Worm (Caenorhabditis elegans) whole organism, L4 larva: Measurements from ENCODE around the gene F20E11.18.
"Not testable (repeated sequence)": the region's sequence is repeated elsewhere in the genome, so short reads cannot be mapped to it uniquely, and the experiment has no call there.

Source experiments
- D1046.2 ChIP-seq: fragments of 200-800 bp; sonication (Bioruptor generic); IDR thresholded peaks from 2 replicates; pipeline ENCODE4 v1.3.6; 2022; ENCODE audit warnings: missing genetic modification characterization, missing compliant biosample characterization
- F26F4.8 ChIP-seq: fragments of 200-800 bp; sonication (Bioruptor generic); conservative IDR thresholded peaks from 2 replicates; pipeline ENCODE4 v1.3.6; 2022; ENCODE audit warnings: missing genetic modification characterization, missing compliant biosample characterization
- T26A8.4 ChIP-seq: fragments of 200-800 bp; sonication (Bioruptor generic); IDR thresholded peaks from 2 replicates; pipeline ENCODE4 v1.3.6; 2022; ENCODE audit warnings: missing genetic modification characterization, missing compliant biosample characterization
- Y105C5A.15 ChIP-seq: fragments of 200-800 bp; sonication (Bioruptor generic); IDR thresholded peaks from 2 replicates; pipeline ENCODE4 v1.3.6; 2022; ENCODE audit warnings: missing genetic modification characterization, missing compliant biosample characterization
- Y48G9A.11 ChIP-seq: fragments of 200-800 bp; sonication (Bioruptor generic); IDR thresholded peaks from 2 replicates; pipeline ENCODE4 v1.3.6; 2022; ENCODE audit warnings: missing genetic modification reagents, missing genetic modification characterization, missing compliant biosample characterization
- Y75B8A.6 ChIP-seq: fragments of 200-800 bp; sonication (Bioruptor generic); IDR thresholded peaks from 2 replicates; pipeline ENCODE4 v1.3.6; 2022; ENCODE audit warnings: missing genetic modification reagents, missing genetic modification characterization, missing compliant biosample characterization
- aha-1 ChIP-seq: fragments of 150-350 bp; peaks from one replicate; lab custom pipeline; 2014; ENCODE audit warnings: missing biosample characterization, missing genetic modification characterization
- ama-1 ChIP-seq: fragments of 150-350 bp; optimal IDR thresholded peaks from 2 replicates; lab custom pipeline; 2014; ENCODE audit warnings: inconsistent platforms, mixed read lengths
- ceh-44 ChIP-seq: fragments of 200-800 bp; sonication (Bioruptor generic); IDR thresholded peaks from 2 replicates; pipeline ENCODE4 v1.3.6; 2022; ENCODE audit warnings: missing genetic modification reagents, missing genetic modification characterization, missing compliant biosample characterization
- ceh-82 ChIP-seq: sonication (generic microtip); optimal IDR thresholded peaks from 2 replicates; lab custom pipeline; 2017; ENCODE audit warnings: missing biosample characterization, missing genetic modification characterization
- daf-12 ChIP-seq: fragments of 150-350 bp; optimal IDR thresholded peaks from 2 replicates; lab custom pipeline; 2014; ENCODE audit warnings: missing biosample characterization, missing genetic modification reagents, missing genetic modification characterization
- daf-19 ChIP-seq: fragments of 200-800 bp; sonication (Bioruptor generic); conservative IDR thresholded peaks from 2 replicates; pipeline ENCODE4 v1.3.6; 2022; ENCODE audit warnings: missing genetic modification characterization, missing compliant biosample characterization
- dmd-6 ChIP-seq: fragments of 200-800 bp; sonication (Bioruptor generic); IDR thresholded peaks from 2 replicates; pipeline ENCODE4 v1.3.6; 2022; ENCODE audit warnings: missing genetic modification reagents, missing genetic modification characterization, missing compliant biosample characterization
- dpl-1 ChIP-seq: fragments of 150-350 bp; optimal IDR thresholded peaks from 2 replicates; lab custom pipeline; 2014; ENCODE audit warnings: missing biosample characterization, missing genetic modification reagents, missing genetic modification characterization
- fkh-10 ChIP-seq: fragments of 150-350 bp; optimal IDR thresholded peaks from 2 replicates; lab custom pipeline; 2014; ENCODE audit warnings: missing biosample characterization, missing genetic modification reagents, missing genetic modification characterization
- fos-1 ChIP-seq: fragments of 150-350 bp; optimal IDR thresholded peaks from 2 replicates; lab custom pipeline; 2014; ENCODE audit warnings: missing biosample characterization, missing genetic modification characterization
- gei-8 ChIP-seq: fragments of 200-800 bp; sonication (Bioruptor generic); optimal IDR thresholded peaks from 2 replicates; lab custom pipeline; 2018; ENCODE audit warnings: mild to moderate bottlenecking, missing genetic modification characterization, missing compliant biosample characterization
- hlh-30 ChIP-seq: sonication (generic microtip); optimal IDR thresholded peaks from 2 replicates; lab custom pipeline; 2017; ENCODE audit warnings: antibody characterized with exemption, mild to moderate bottlenecking, missing genetic modification characterization, missing compliant biosample characterization; ENCODE audit not compliant: insufficient read depth
- jun-1 ChIP-seq: fragments of 150-350 bp; optimal IDR thresholded peaks from 2 replicates; lab custom pipeline; 2014; ENCODE audit warnings: missing biosample characterization, missing genetic modification reagents, missing genetic modification characterization
- lin-13 ChIP-seq: fragments of 150-350 bp; optimal IDR thresholded peaks from 2 replicates; lab custom pipeline; 2014; ENCODE audit warnings: missing biosample characterization, missing genetic modification reagents, missing genetic modification characterization
- lin-29 ChIP-seq: fragments of 200-800 bp; sonication (Bioruptor generic); IDR thresholded peaks from 2 replicates; pipeline ENCODE4 v1.3.6; 2022; ENCODE audit warnings: missing genetic modification reagents, missing genetic modification characterization, missing compliant biosample characterization
- lin-38 ChIP-seq: fragments of 200-800 bp; sonication (Bioruptor generic); IDR thresholded peaks from 2 replicates; pipeline ENCODE4 v1.3.6; 2022; ENCODE audit warnings: missing genetic modification reagents, missing genetic modification characterization, missing compliant biosample characterization
- lsy-2 ChIP-seq, 2 experiments: fragments of 150-350 bp in 1 of 2; sonication (generic microtip) in 1 of 2; optimal IDR thresholded peaks; 2 replicates each; lab custom pipeline; 2014 to 2017; ENCODE audit warnings: missing biosample characterization in 2 of 2, missing genetic modification characterization in 2 of 2
- madf-5 ChIP-seq, 2 experiments: fragments of 200-800 bp; sonication (Bioruptor generic); IDR thresholded peaks; 2 replicates each; pipeline ENCODE4 v1.3.6; 2022; ENCODE audit warnings: missing compliant biosample characterization in 2 of 2, missing genetic modification characterization in 2 of 2
- mdl-1 ChIP-seq, 2 experiments: fragments of 150-350 bp in 1 of 2; sonication (generic microtip) in 1 of 2; optimal IDR thresholded peaks; 2 replicates each; lab custom pipeline; 2014 to 2017; ENCODE audit warnings: missing biosample characterization in 2 of 2, missing genetic modification characterization in 2 of 2
- mdt-29 ChIP-seq: fragments of 200-800 bp; sonication (Bioruptor generic); IDR thresholded peaks from 2 replicates; pipeline ENCODE4 v1.3.6; 2022; ENCODE audit warnings: missing genetic modification reagents, missing genetic modification characterization, missing compliant biosample characterization
- nhr-102 ChIP-seq: sonication (generic microtip); optimal IDR thresholded peaks from 2 replicates; lab custom pipeline; 2016; ENCODE audit warnings: mild to moderate bottlenecking, missing genetic modification characterization, moderate library complexity, missing compliant biosample characterization
- nhr-111 ChIP-seq: fragments of 200-800 bp; sonication (Bioruptor generic); optimal IDR thresholded peaks from 2 replicates; lab custom pipeline; 2018; ENCODE audit warnings: mild to moderate bottlenecking, missing genetic modification characterization, missing compliant biosample characterization
- nhr-76 ChIP-seq: fragments of 150-350 bp; optimal IDR thresholded peaks from 2 replicates; lab custom pipeline; 2014; ENCODE audit warnings: missing biosample characterization, missing genetic modification characterization
- rbr-2 ChIP-seq: sonication (generic microtip); optimal IDR thresholded peaks from 2 replicates; lab custom pipeline; 2016; ENCODE audit warnings: missing genotype, missing genetic modification characterization, missing compliant biosample characterization
- unc-62 ChIP-seq, 3 experiments: fragments of 150-350 bp in 1 of 3; sonication (generic microtip); optimal IDR thresholded peaks in 2 of 3; peaks in 1 of 3; 1 replicate in 1 of 3; 2 replicates in 2 of 3; lab custom pipeline; 2014 to 2017; ENCODE audit warnings: missing biosample characterization in 3 of 3, missing genetic modification characterization in 3 of 3, missing genetic modification reagents in 3 of 3, missing genotype in 1 of 3
- zag-1 ChIP-seq: fragments of 150-350 bp; optimal IDR thresholded peaks from 2 replicates; lab custom pipeline; 2014; ENCODE audit warnings: missing biosample characterization, missing genetic modification characterization
- zip-2 ChIP-seq: fragments of 150-350 bp; optimal IDR thresholded peaks from 2 replicates; lab custom pipeline; 2014; ENCODE audit warnings: missing biosample characterization, missing genetic modification characterization
- ztf-7 ChIP-seq: fragments of 150-350 bp; optimal IDR thresholded peaks from 2 replicates; lab custom pipeline; 2014; ENCODE audit warnings: missing biosample characterization, missing genetic modification characterization

F20E11.18 gene

ce11 chrV:17464278-17464677 is 27.9 kb upstream of the F20E11.18 start, which contains the start of gene F20E11.7:
Gene F20E11.7, plus strand, starts transcription at chrV:17464578.
- not testable (repeated sequence) for TF ChIP-seq nhr-111 (GFP tag; lab: Kevin White, UChicago); lin-29 (GFP tag; lab: Robert Waterston, UW); dpl-1 (GFP tag; lab: Kevin White, UChicago)

- TF ChIP-seq ceh-82 (tag; lab: Kevin White, UChicago) (no peak), mdl-1 (tag; optimal IDR thresholded peaks at IDR 0.05; lab: Kevin White, UChicago) (no peak), jun-1 (tag; lab: Kevin White, UChicago) (no peak), T26A8.4 (GFP tag; lab: Robert Waterston, UW) (no peak), lin-38 (GFP tag; lab: Robert Waterston, UW) (no peak), lin-13 (GFP tag; lab: Kevin White, UChicago) (no peak)
- TF ChIP-seq, all 104 proteins: peak for 0
These were observed 23.7 kb upstream of the F20E11.18 start, which contains the start of gene srz-48 for ce11 chrV:17460061-17460460. Gene srz-48, minus strand, starts transcription at chrV:17460161.

- TF ChIP-seq ztf-7 (tag; lab: Kevin White, UChicago): no peak
- TF ChIP-seq daf-19 (GFP tag; lab: Robert Waterston, UW): no peak
- no peak for TF ChIP-seq ceh-82 (tag; lab: Kevin White, UChicago)
- no peak for TF ChIP-seq lsy-2 (tag; optimal IDR thresholded peaks at IDR 0.05; lab: Kevin White, UChicago)
- TF ChIP-seq zip-2 (tag; lab: Kevin White, UChicago): no peak
- no peak for TF ChIP-seq lin-13 (GFP tag; lab: Kevin White, UChicago)
- TF ChIP-seq Y48G9A.11: no peak
- TF ChIP-seq ceh-44 (GFP tag; lab: Robert Waterston, UW): no peak
- TF ChIP-seq gei-8 (GFP tag; lab: Kevin White, UChicago): no peak
- no peak for TF ChIP-seq hlh-30 (tag; lab: Kevin White, UChicago)
These were observed 21.7 kb upstream of the F20E11.18 start, which contains the start of gene str-200 for ce11 chrV:17458069-17458468. Gene str-200, minus strand, starts transcription at chrV:17458169.

- TF ChIP-seq unc-62 (GFP tag; optimal IDR thresholded peaks at IDR 0.05 in 1 of 2; lab: Kevin White, UChicago): peak in 1 of 2 experiments; percentile 17
- TF ChIP-seq unc-62 (tag; optimal IDR thresholded peaks at IDR 0.05; lab: Kevin White, UChicago): not testable (repeated sequence)
These were observed 19.8 kb upstream of the F20E11.18 start, which contains the start of gene srh-203 for ce11 chrV:17456197-17456596. Gene srh-203, minus strand, starts transcription at chrV:17456297.

DNA sequence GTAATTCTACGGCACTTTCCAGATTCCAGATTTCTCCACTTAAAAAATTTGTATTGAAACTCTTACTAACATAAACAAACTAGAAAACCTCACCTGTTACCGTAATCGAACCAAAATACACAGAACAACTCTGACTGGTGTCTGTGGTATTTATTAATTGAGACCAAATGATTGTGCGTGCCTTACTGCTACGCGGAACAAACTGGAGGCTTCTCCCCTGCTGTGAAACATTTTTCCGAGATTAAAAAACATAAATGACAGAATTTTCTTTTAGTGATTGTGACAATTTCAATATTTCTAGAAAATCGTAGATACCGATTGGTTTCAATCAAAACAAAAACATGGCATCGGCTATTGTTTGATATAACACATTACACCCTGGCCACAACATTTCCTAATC is 13.4 kb upstream of the F20E11.18 start:
- peak; percentile 90 for TF ChIP-seq aha-1 (tag; lab: Kevin White, UChicago)
- no peak for TF ChIP-seq daf-12

DNA sequence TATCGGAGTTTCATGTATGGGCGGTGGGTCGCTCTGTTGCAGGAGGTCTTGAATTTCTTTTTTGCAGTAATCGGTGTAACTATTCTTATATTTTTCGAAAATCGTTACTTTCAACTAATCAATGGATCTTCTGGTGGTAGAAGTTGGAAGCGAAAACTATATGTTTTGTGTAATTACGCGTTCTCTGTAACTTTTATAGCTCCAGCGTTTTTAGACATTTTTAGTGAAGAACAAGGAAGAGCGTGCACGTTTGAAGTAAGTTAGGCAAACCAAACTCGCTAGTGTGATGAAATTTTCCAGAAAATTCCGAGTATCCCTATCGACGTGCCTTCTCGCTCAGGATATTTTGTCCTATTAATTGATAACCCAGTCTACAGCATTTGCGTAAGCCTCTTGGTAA is 3.0 kb upstream of the F20E11.18 start, which contains the start of gene srh-154:
TSS of gene srh-154 (plus strand) at position 301 of the 400 bp plus-strand sequence.
- no peak for TF ChIP-seq ama-1 (lab: Kevin White, UChicago)
- TF ChIP-seq dmd-6 (GFP tag; lab: Robert Waterston, UW): no peak
- TF ChIP-seq nhr-102 (tag; lab: Kevin White, UChicago): no peak
- no peak for TF ChIP-seq madf-5 (GFP tag; IDR thresholded peaks at IDR 0.05; lab: Robert Waterston, UW)
- no peak for TF ChIP-seq Y105C5A.15 (GFP tag; lab: Robert Waterston, UW)
- no peak for TF ChIP-seq unc-62 (GFP tag; optimal IDR thresholded peaks at IDR 0.05 in 1 of 2; lab: Kevin White, UChicago)
- TF ChIP-seq unc-62 (tag; optimal IDR thresholded peaks at IDR 0.05; lab: Kevin White, UChicago): no peak
- TF ChIP-seq aha-1 (tag; lab: Kevin White, UChicago): no peak
- TF ChIP-seq rbr-2: no peak
- TF ChIP-seq fos-1 (tag; lab: Kevin White, UChicago): no peak
- no peak for TF ChIP-seq fkh-10
- no peak for TF ChIP-seq F26F4.8 (GFP tag; lab: Robert Waterston, UW)
- TF ChIP-seq D1046.2 (GFP tag; lab: Robert Waterston, UW): no peak
- no peak for TF ChIP-seq mdt-29 (GFP tag; lab: Robert Waterston, UW)
- TF ChIP-seq Y75B8A.6 (GFP tag; lab: Robert Waterston, UW): no peak
- no peak for TF ChIP-seq nhr-76
- no peak for TF ChIP-seq zag-1 (tag; lab: Kevin White, UChicago)
